In genomic region chr2L:7849472-7849871, dm6 we compare ENCODE assay signal across 1 fruit fly cellular context.
A peak's percentile ranks its signal among the peaks of the same experiment; 100 is the strongest.
TF ChIP-seq lines count a peak whose summit lies in the region.

No protein-coding gene starts in this region.

TF ChIP-seq in whole organism, embryonic, 481 proteins besides CTCF, POLR2A, EP300 and RAD21 (continued from another document):
- TF ChIP-seq Ravus (GFP tag; IDR thresholded peaks at IDR 0.05; lab: Robert Waterston, UW) (no peak), pan (optimal IDR thresholded peaks at IDR 0.05; lab: Kevin White, UChicago) (no peak), pan (GFP tag; optimal IDR thresholded peaks at IDR 0.05 in 1 of 2, IDR thresholded peaks at IDR 0.05 in 1 of 2) (peak in 1 of 2 experiments; percentile 45), Mes4 (GFP tag; optimal IDR thresholded peaks at IDR 0.05; lab: Kevin White, UChicago) (no peak), CG12104 (GFP tag; optimal IDR thresholded peaks at IDR 0.05; lab: Kevin White, UChicago) (no peak), CG13296 (GFP tag; optimal IDR thresholded peaks at IDR 0.05; lab: Kevin White, UChicago) (no peak), Dip3 (GFP tag; optimal IDR thresholded peaks at IDR 0.05; lab: Kevin White, UChicago) (no peak), CG10462 (GFP tag; optimal IDR thresholded peaks at IDR 0.05; lab: Kevin White, UChicago) (no peak), cg (GFP tag; optimal IDR thresholded peaks at IDR 0.05; lab: Kevin White, UChicago) (no peak), lbe (GFP tag; optimal IDR thresholded peaks at IDR 0.05; lab: Kevin White, UChicago) (no peak), CG18599 (GFP tag; optimal IDR thresholded peaks at IDR 0.05; lab: Kevin White, UChicago) (peak; percentile 65), hth (optimal IDR thresholded peaks at IDR 0.05; lab: Kevin White, UChicago) (no peak), p53 (GFP tag; optimal IDR thresholded peaks at IDR 0.05; lab: Kevin White, UChicago) (no peak), crol (GFP tag; IDR thresholded peaks at IDR 0.05; lab: Robert Waterston, UW) (no peak), gem (tag; optimal IDR thresholded peaks at IDR 0.05; lab: Kevin White, UChicago) (peak; percentile 52), CG17359 (tag; optimal IDR thresholded peaks at IDR 0.05; lab: Kevin White, UChicago) (peak; percentile 43), hb (GFP tag; IDR thresholded peaks at IDR 0.05; lab: Robert Waterston, UW; ENCODE audit: partially characterized antibody) (no peak), dati (GFP tag; IDR thresholded peaks at IDR 0.05; lab: Robert Waterston, UW) (no peak), kni (GFP tag; optimal IDR thresholded peaks at IDR 0.05; lab: Kevin White, UChicago) (no peak), CG43689 (GFP tag; IDR thresholded peaks at IDR 0.05; lab: Robert Waterston, UW) (no peak), ash1 (GFP tag; optimal IDR thresholded peaks at IDR 0.05; lab: Kevin White, UChicago) (no peak), zfh1 (GFP tag; IDR thresholded peaks at IDR 0.05; lab: Robert Waterston, UW) (peak; percentile 43; the same call in 1 of the 3 replicates), pfk (GFP tag; optimal IDR thresholded peaks at IDR 0.05; lab: Kevin White, UChicago) (no peak), tio (GFP tag; optimal IDR thresholded peaks at IDR 0.05; lab: Kevin White, UChicago) (no peak), Ssrp (tag; optimal IDR thresholded peaks at IDR 0.05; lab: Kevin White, UChicago) (peak; percentile 3), so (GFP tag; IDR thresholded peaks at IDR 0.05; lab: Robert Waterston, UW) (0 out of 3 replicates have a peak, but pooled peaks have one; percentile 50), sna (GFP tag; IDR thresholded peaks at IDR 0.05; lab: Robert Waterston, UW; ENCODE audit: partially characterized antibody) (no peak), CG6254 (GFP tag; optimal IDR thresholded peaks at IDR 0.05; lab: Kevin White, UChicago) (no peak), PHDP (tag; optimal IDR thresholded peaks at IDR 0.05; lab: Kevin White, UChicago) (peak; percentile 39), ap (GFP tag; IDR thresholded peaks at IDR 0.05; lab: Robert Waterston, UW) (peak; percentile 39; the same call in 1 of the 2 replicates), CG14965 (GFP tag; optimal IDR thresholded peaks at IDR 0.05; lab: Kevin White, UChicago; ENCODE audit: borderline replicate concordance) (no peak), CG10366 (GFP tag; IDR thresholded peaks at IDR 0.05; lab: Robert Waterston, UW) (peak; percentile 12; the same call in 1 of the 2 replicates), jigr1 (GFP tag; IDR thresholded peaks at IDR 0.05; lab: Robert Waterston, UW) (no peak), sima (GFP tag; optimal IDR thresholded peaks at IDR 0.05; lab: Kevin White, UChicago) (no peak), trem (tag; optimal IDR thresholded peaks at IDR 0.05; lab: Kevin White, UChicago) (no peak), Mrtf (GFP tag; IDR thresholded peaks at IDR 0.05; lab: Robert Waterston, UW) (no peak), onecut (GFP tag; IDR thresholded peaks at IDR 0.05; lab: Robert Waterston, UW) (no peak), CG31441 (GFP tag; IDR thresholded peaks at IDR 0.05; lab: Robert Waterston, UW) (peak; percentile 27; the same call in 1 of the 2 replicates), lilli (GFP tag; optimal IDR thresholded peaks at IDR 0.05; lab: Kevin White, UChicago) (no peak), HLHmδ (GFP tag; optimal IDR thresholded peaks at IDR 0.05; lab: Kevin White, UChicago) (no peak), bcd (GFP tag; optimal IDR thresholded peaks at IDR 0.05; lab: Kevin White, UChicago) (no peak), Chrac-16 (GFP tag; optimal IDR thresholded peaks at IDR 0.05; lab: Kevin White, UChicago) (no peak), ase (GFP tag; IDR thresholded peaks at IDR 0.05; lab: Robert Waterston, UW) (no peak), NK7.1 (GFP tag; optimal IDR thresholded peaks at IDR 0.05; lab: Kevin White, UChicago) (no peak), E2f2 (GFP tag; IDR thresholded peaks at IDR 0.05; lab: Robert Waterston, UW) (0 out of 2 replicates have a peak, but pooled peaks have one; percentile 8), Hand (GFP tag; optimal IDR thresholded peaks at IDR 0.05; lab: Kevin White, UChicago) (peak; percentile 7), esg (GFP tag; conservative IDR thresholded peaks at IDR 0.05; lab: Robert Waterston, UW) (peak; percentile 31), CG9727 (GFP tag; optimal IDR thresholded peaks at IDR 0.05; lab: Kevin White, UChicago) (no peak), Poxn (GFP tag; IDR thresholded peaks at IDR 0.05; lab: Robert Waterston, UW) (no peak), grn (GFP tag; optimal IDR thresholded peaks at IDR 0.05; lab: Kevin White, UChicago) (no peak)
